Worm (Caenorhabditis elegans): ENCODE measurements around the gene drd-50.
A peak's percentile ranks its signal among the peaks of the same experiment; 100 is the strongest.

Gene drd-50

DNA sequence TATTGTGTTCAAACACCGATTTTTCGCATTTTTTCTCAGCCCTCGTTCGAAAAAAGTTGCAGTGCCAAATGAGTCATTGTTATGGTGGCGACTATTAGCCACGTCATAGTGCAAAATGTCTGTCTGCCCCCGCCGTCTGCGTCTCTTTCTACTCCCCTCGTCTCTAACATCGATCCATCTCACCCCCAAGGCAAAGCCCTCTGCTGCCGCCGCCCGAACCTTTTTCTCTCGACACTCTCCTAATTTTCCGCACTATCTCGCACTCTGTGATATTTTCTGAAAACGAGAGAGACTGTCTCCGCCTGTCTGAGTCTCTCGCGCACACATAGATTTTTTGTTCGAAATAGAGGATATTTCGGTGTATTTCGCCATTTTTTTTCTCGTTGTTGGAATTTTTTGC, 24.4 kb upstream of the drd-50 start (continued):
- TF ChIP-seq bed-2 (GFP tag; IDR thresholded peaks at IDR 0.05) (no peak), Y53G8AR.9 (GFP tag; conservative IDR thresholded peaks at IDR 0.05) (no peak), T07F8.4 (tag; optimal IDR thresholded peaks at IDR 0.05) (no peak), rcor-1 (GFP tag; IDR thresholded peaks at IDR 0.05) (no peak), lir-1 (GFP tag; conservative IDR thresholded peaks at IDR 0.05) (no peak), hmg-20 (GFP tag; IDR thresholded peaks at IDR 0.05) (no peak), snpc-1.3 (tag; optimal IDR thresholded peaks at IDR 0.05; ENCODE audit: insufficient read depth) (no peak), zim-3 (tag; optimal IDR thresholded peaks at IDR 0.05) (no peak), somi-1 (GFP tag; optimal IDR thresholded peaks at IDR 0.05) (peak; percentile 44), F37B4.10 (GFP tag; IDR thresholded peaks at IDR 0.05) (no peak), dox-1 (GFP tag; IDR thresholded peaks at IDR 0.05) (no peak), mes-4 (tag; optimal IDR thresholded peaks at IDR 0.05) (no peak), dpl-1 (GFP tag; optimal IDR thresholded peaks at IDR 0.05) (no peak), hsf-1 (GFP tag; IDR thresholded peaks at IDR 0.05) (no peak), unc-62 (GFP tag; optimal IDR thresholded peaks at IDR 0.05) (no peak), bed-1 (GFP tag; IDR thresholded peaks at IDR 0.05) (no peak), egl-18 (GFP tag; IDR thresholded peaks at IDR 0.05) (no peak), F57C9.4 (tag; optimal IDR thresholded peaks at IDR 0.05) (no peak), egrh-3 (GFP tag; IDR thresholded peaks at IDR 0.05) (no peak), atf-7 (tag; optimal IDR thresholded peaks at IDR 0.05) (peak; percentile 73), unc-130 (GFP tag; optimal IDR thresholded peaks at IDR 0.05) (no peak), lin-40 (tag; optimal IDR thresholded peaks at IDR 0.05) (peak; percentile 73), ceh-91 (GFP tag; IDR thresholded peaks at IDR 0.05) (no peak), pbrm-1 (GFP tag; IDR thresholded peaks at IDR 0.05) (peak; percentile 65; the same call in 1 of the 2 replicates), T26A5.8 (tag; optimal IDR thresholded peaks at IDR 0.05) (no peak), cebp-2 (GFP tag; IDR thresholded peaks at IDR 0.05) (no peak), C17E4.6 (GFP tag; IDR thresholded peaks at IDR 0.05) (no peak), attf-6 (GFP tag; IDR thresholded peaks at IDR 0.05) (no peak), Y53F4B.3 (GFP tag; IDR thresholded peaks at IDR 0.05) (no peak), ceh-100 (GFP tag; IDR thresholded peaks at IDR 0.05) (no peak), tlf-1 (GFP tag; optimal IDR thresholded peaks at IDR 0.05) (no peak), xnd-1 (tag; optimal IDR thresholded peaks at IDR 0.05) (no peak), B0035.1 (tag; optimal IDR thresholded peaks at IDR 0.05) (no peak), die-1 (tag; optimal IDR thresholded peaks at IDR 0.05) (no peak), nfyb-1 (GFP tag; IDR thresholded peaks at IDR 0.05) (peak; percentile 76), hmg-1.2 (GFP tag; IDR thresholded peaks at IDR 0.05) (peak; percentile 92), ccch-3 (GFP tag; optimal IDR thresholded peaks at IDR 0.05) (no peak), tbp1 (GFP tag; optimal IDR thresholded peaks at IDR 0.05) (peak; percentile 10), mel-28 (tag; optimal IDR thresholded peaks at IDR 0.05; ENCODE audit: borderline replicate concordance) (no peak), F33H1.4 (GFP tag; IDR thresholded peaks at IDR 0.05) (no peak; the same call in 1 of the 2 replicates), F39B2.1 (GFP tag; IDR thresholded peaks at IDR 0.05) (no peak), ztf-18 (tag; optimal IDR thresholded peaks at IDR 0.05) (peak; percentile 0), pha-4 (tag; optimal IDR thresholded peaks at IDR 0.05) (no peak), ztf-6 (GFP tag; IDR thresholded peaks at IDR 0.05) (no peak), ZK185.1 (tag; optimal IDR thresholded peaks at IDR 0.05; ENCODE audit: poor library complexity, severe bottlenecking) (peak; percentile 65), hlh-26 (GFP tag; conservative IDR thresholded peaks at IDR 0.05) (no peak), snpc-3.4 (tag; optimal IDR thresholded peaks at IDR 0.05) (no peak), lsy-27 (tag; optimal IDR thresholded peaks at IDR 0.05; ENCODE audit: borderline replicate concordance, insufficient read depth) (no peak), hlh-12 (tag; optimal IDR thresholded peaks at IDR 0.05) (no peak)
